Worm (Caenorhabditis elegans) whole organism, L2 larva: ENCODE measurements around the gene H14E04.2.

ENCODE experiments used
- C34F6.9 ChIP-seq: fragments of 150-350 bp; optimal IDR thresholded peaks from 2 replicates; lab custom pipeline; 2014; ENCODE audit warnings: missing biosample characterization, missing genetic modification characterization
- F13H6.1 ChIP-seq: sonication (generic microtip); optimal IDR thresholded peaks from 2 replicates; lab custom pipeline; 2016; ENCODE audit warnings: missing genetic modification characterization, missing compliant biosample characterization
- R02D3.7 ChIP-seq: fragments of 150-350 bp; optimal IDR thresholded peaks from 2 replicates; lab custom pipeline; 2014; ENCODE audit warnings: missing biosample characterization, missing genetic modification characterization
- Y55F3AM.14 ChIP-seq: fragments of 200-800 bp; sonication (Bioruptor generic); optimal IDR thresholded peaks from 2 replicates; lab custom pipeline; 2018; ENCODE audit warnings: mild to moderate bottlenecking, missing genetic modification characterization, missing compliant biosample characterization
- ZK546.5 ChIP-seq: sonication (generic microtip); optimal IDR thresholded peaks from 2 replicates; lab custom pipeline; 2017; ENCODE audit warnings: missing biosample characterization, missing genetic modification characterization
- aly-2 ChIP-seq: fragments of 150-350 bp; optimal IDR thresholded peaks from 2 replicates; lab custom pipeline; 2014; ENCODE audit warnings: missing biosample characterization, missing genetic modification characterization
- ama-1 ChIP-seq: fragments of 150-350 bp; optimal IDR thresholded peaks from 2 replicates; lab custom pipeline; 2018; ENCODE audit warnings: inconsistent platforms
- blmp-1 ChIP-seq: sonication (generic microtip); optimal IDR thresholded peaks from 2 replicates; lab custom pipeline; 2017; ENCODE audit warnings: missing genetic modification characterization, mild to moderate bottlenecking, missing compliant biosample characterization, antibody characterized with exemption, moderate library complexity; ENCODE audit not compliant: insufficient read depth
- ceh-16 ChIP-seq: fragments of 150-350 bp; optimal IDR thresholded peaks from 2 replicates; lab custom pipeline; 2014; ENCODE audit warnings: missing biosample characterization, missing genetic modification characterization
- ceh-82 ChIP-seq: fragments of 150-350 bp; optimal IDR thresholded peaks from 2 replicates; lab custom pipeline; 2014; ENCODE audit warnings: missing biosample characterization, missing genetic modification characterization
- crh-2 ChIP-seq: sonication (generic microtip); optimal IDR thresholded peaks from 2 replicates; lab custom pipeline; 2017; ENCODE audit warnings: missing biosample characterization, missing genetic modification characterization
- dmd-4 ChIP-seq: sonication (generic microtip); optimal IDR thresholded peaks from 2 replicates; lab custom pipeline; 2017; ENCODE audit warnings: missing biosample characterization, missing genetic modification characterization
- egl-27 ChIP-seq: sonication (generic microtip); optimal IDR thresholded peaks from 3 replicates; lab custom pipeline; 2017; ENCODE audit warnings: missing biosample characterization, missing genetic modification reagents, missing genetic modification characterization
- elt-3 ChIP-seq: sonication (generic microtip); optimal IDR thresholded peaks from 2 replicates; lab custom pipeline; 2017; ENCODE audit warnings: missing biosample characterization, missing genetic modification characterization
- gmeb-1 ChIP-seq: fragments of 150-350 bp; optimal IDR thresholded peaks from 2 replicates; lab custom pipeline; 2014; ENCODE audit warnings: missing biosample characterization, missing genetic modification characterization
- lin-13 ChIP-seq: fragments of 150-350 bp; optimal IDR thresholded peaks from 2 replicates; lab custom pipeline; 2014; ENCODE audit warnings: missing biosample characterization, missing genetic modification reagents, missing genetic modification characterization
- lin-39 ChIP-seq: fragments of 150-350 bp; optimal IDR thresholded peaks from 2 replicates; lab custom pipeline; 2014; ENCODE audit warnings: missing biosample characterization, missing genetic modification reagents, missing genetic modification characterization
- mab-5 ChIP-seq: fragments of 150-350 bp; optimal IDR thresholded peaks from 2 replicates; lab custom pipeline; 2014; ENCODE audit warnings: missing biosample characterization, missing genetic modification characterization
- mdl-1 ChIP-seq, 2 experiments: fragments of 150-350 bp in 1 of 2; sonication (generic microtip) in 1 of 2; optimal IDR thresholded peaks; 2 replicates each; lab custom pipeline; 2017; ENCODE audit warnings: missing biosample characterization in 2 of 2, missing genetic modification characterization in 2 of 2
- nhr-11 ChIP-seq: fragments of 150-350 bp; optimal IDR thresholded peaks from 2 replicates; lab custom pipeline; 2014; ENCODE audit warnings: missing biosample characterization, missing genetic modification characterization
- nhr-129 ChIP-seq: fragments of 150-350 bp; optimal IDR thresholded peaks from 2 replicates; lab custom pipeline; 2014; ENCODE audit warnings: missing biosample characterization, missing genetic modification characterization
- nhr-21 ChIP-seq: fragments of 150-350 bp; optimal IDR thresholded peaks from 2 replicates; lab custom pipeline; 2014; ENCODE audit warnings: missing biosample characterization, missing genetic modification characterization
- nhr-23 ChIP-seq: fragments of 150-350 bp; optimal IDR thresholded peaks from 2 replicates; lab custom pipeline; 2014; ENCODE audit warnings: missing biosample characterization, missing genetic modification reagents, missing genetic modification characterization
- nhr-237 ChIP-seq: fragments of 150-350 bp; optimal IDR thresholded peaks from 2 replicates; lab custom pipeline; 2014; ENCODE audit warnings: missing biosample characterization, missing genetic modification characterization
- nhr-77 ChIP-seq: fragments of 150-350 bp; optimal IDR thresholded peaks from 2 replicates; lab custom pipeline; 2014; ENCODE audit warnings: missing biosample characterization, missing genetic modification characterization
- sma-3 ChIP-seq: sonication (generic microtip); optimal IDR thresholded peaks from 2 replicates; lab custom pipeline; 2016; ENCODE audit warnings: missing genetic modification reagents, missing genetic modification characterization, missing compliant biosample characterization
- sma-9 ChIP-seq, 2 experiments: fragments of 150-350 bp in 1 of 2; sonication (generic microtip) in 1 of 2; optimal IDR thresholded peaks; 2 replicates each; lab custom pipeline; 2014 to 2016; ENCODE audit warnings: missing genetic modification characterization in 2 of 2, mild to moderate bottlenecking in 1 of 2, missing biosample characterization in 1 of 2, missing compliant biosample characterization in 1 of 2, missing genetic modification reagents in 1 of 2, moderate library complexity in 1 of 2
- unc-39 ChIP-seq: fragments of 150-350 bp; optimal IDR thresholded peaks from 2 replicates; lab custom pipeline; 2014; ENCODE audit warnings: missing biosample characterization, missing genetic modification characterization
- unc-55 ChIP-seq: fragments of 150-350 bp; sonication (generic microtip); optimal IDR thresholded peaks from 3 replicates; lab custom pipeline; 2014; ENCODE audit warnings: missing biosample characterization, missing genetic modification reagents, missing genetic modification characterization
- unc-62 ChIP-seq: fragments of 150-350 bp; optimal IDR thresholded peaks from 2 replicates; lab custom pipeline; 2014; ENCODE audit warnings: missing biosample characterization, missing genetic modification reagents, missing genetic modification characterization
- zag-1 ChIP-seq: fragments of 150-350 bp; optimal IDR thresholded peaks from 2 replicates; lab custom pipeline; 2014; ENCODE audit warnings: missing biosample characterization, missing genetic modification characterization
- ztf-1 ChIP-seq: fragments of 200-800 bp; sonication (Bioruptor generic); conservative IDR thresholded peaks from 2 replicates; pipeline ENCODE4 v1.3.6; 2022; ENCODE audit warnings: missing genetic modification characterization, missing compliant biosample characterization
- ztf-11 ChIP-seq: sonication (generic microtip); optimal IDR thresholded peaks from 2 replicates; lab custom pipeline; 2017; ENCODE audit warnings: missing biosample characterization, missing genetic modification characterization

The H14E04.2 gene

ce11 chrIII:2347291-2347690 lies 28.7 kb upstream of the H14E04.2 start, which contains the start of gene gip-1:
Gene gip-1 (plus strand): TSS chrIII:2347591.
- no peak for TF ChIP-seq nhr-77 (tag; lab: Kevin White, UChicago)
- TF ChIP-seq unc-39 (tag; lab: Kevin White, UChicago): no peak
- TF ChIP-seq nhr-129 (tag; lab: Kevin White, UChicago): no peak
- TF ChIP-seq nhr-237 (tag; lab: Kevin White, UChicago): no peak
- no peak for TF ChIP-seq ZK546.5 (tag; lab: Kevin White, UChicago)
- no peak for TF ChIP-seq C34F6.9 (tag; lab: Kevin White, UChicago)
- no peak for TF ChIP-seq Y55F3AM.14 (GFP tag; lab: Kevin White, UChicago)
- no peak for TF ChIP-seq mab-5 (tag; lab: Kevin White, UChicago)
- TF ChIP-seq nhr-11: no peak

- no peak for TF ChIP-seq gmeb-1 (tag; lab: Kevin White, UChicago)
Observed at ce11 chrIII:2349956-2350355, 26.0 kb upstream of the H14E04.2 start.

ce11 chrIII:2362648-2363047 lies 13.3 kb upstream of the H14E04.2 start, which contains the start of gene srd-69:
Gene srd-69 (plus strand): TSS chrIII:2362948.
- TF ChIP-seq ztf-1 (GFP tag; lab: Robert Waterston, UW): no peak
- TF ChIP-seq unc-62 (GFP tag; lab: Kevin White, UChicago): no peak
- no peak for TF ChIP-seq egl-27
- no peak for TF ChIP-seq ztf-11 (tag; lab: Kevin White, UChicago)
- TF ChIP-seq blmp-1 (tag; lab: Kevin White, UChicago): no peak
- no peak for TF ChIP-seq zag-1 (tag; lab: Kevin White, UChicago)
- TF ChIP-seq ZK546.5 (tag; lab: Kevin White, UChicago): no peak
- no peak for TF ChIP-seq F13H6.1 (tag; lab: Kevin White, UChicago)
- TF ChIP-seq ceh-16: no peak
- TF ChIP-seq nhr-23 (tag; lab: Kevin White, UChicago): no peak
- no peak for TF ChIP-seq nhr-11
- TF ChIP-seq unc-55 (GFP tag; lab: Kevin White, UChicago): no peak
- no peak for TF ChIP-seq elt-3
- TF ChIP-seq lin-39: no peak
- no peak for TF ChIP-seq aly-2
- TF ChIP-seq crh-2 (tag; lab: Kevin White, UChicago): no peak

ce11 chrIII:2368424-2368823 lies 7.6 kb upstream of the H14E04.2 start, which contains the start of gene H04J21.4:
Gene H04J21.4 (minus strand): TSS chrIII:2368524.
- no peak for TF ChIP-seq R02D3.7 (tag; lab: Kevin White, UChicago)
- no peak for TF ChIP-seq unc-62 (GFP tag; lab: Kevin White, UChicago)
- no peak for TF ChIP-seq ceh-16
- TF ChIP-seq lin-13 (GFP tag; lab: Kevin White, UChicago): no peak
- no peak for TF ChIP-seq crh-2 (tag; lab: Kevin White, UChicago)

- TF ChIP-seq ama-1 (lab: Kevin White, UChicago) (no peak), F13H6.1 (tag; lab: Kevin White, UChicago) (no peak), mdl-1 (tag; optimal IDR thresholded peaks at IDR 0.05; lab: Kevin White, UChicago) (no peak), sma-3 (no peak), gmeb-1 (tag; lab: Kevin White, UChicago) (no peak), lin-39 (no peak), ceh-82 (tag; lab: Kevin White, UChicago) (no peak), nhr-21 (tag; lab: Kevin White, UChicago) (no peak), crh-2 (tag; lab: Kevin White, UChicago) (no peak), R02D3.7 (tag; lab: Kevin White, UChicago) (no peak), sma-9 (GFP tag; optimal IDR thresholded peaks at IDR 0.05; lab: Kevin White, UChicago) (no peak), sma-9 (tag; optimal IDR thresholded peaks at IDR 0.05; lab: Kevin White, UChicago) (no peak), dmd-4 (tag; lab: Kevin White, UChicago) (no peak), unc-39 (tag; lab: Kevin White, UChicago) (no peak), lin-13 (GFP tag; lab: Kevin White, UChicago) (no peak)
Observed at ce11 chrIII:2371864-2372263, 4.1 kb upstream of the H14E04.2 start, which contains the start of gene H04J21.1. Gene H04J21.1 (minus strand): TSS chrIII:2371964.
